Fruit fly (Drosophila melanogaster) whole organism, wandering third instar larva: ENCODE results near the gene Rpt4.

Source experiments
- Abd-B ChIP-seq: fragments of >200 bp; optimal IDR thresholded peaks from 2 replicates; lab custom pipeline; 2017; ENCODE audit warnings: missing biosample characterization, missing genetic modification characterization
- Dfd ChIP-seq: fragments of >200 bp; optimal IDR thresholded peaks from 2 replicates; lab custom pipeline; 2017; ENCODE audit warnings: missing biosample characterization, missing genetic modification characterization
- N ChIP-seq: fragments of >200 bp; optimal IDR thresholded peaks from 2 replicates; lab custom pipeline; 2018; ENCODE audit warnings: missing biosample characterization, missing external identifiers, missing genetic modification characterization
- br ChIP-seq: fragments of 200-800 bp; sonication (Bioruptor generic); optimal IDR thresholded peaks from 2 replicates; lab custom pipeline; 2016; ENCODE audit warnings: missing biosample characterization, missing genetic modification characterization
- psq ChIP-seq: fragments of 200-800 bp; sonication (Bioruptor generic); optimal IDR thresholded peaks from 3 replicates; lab custom pipeline; 2017; ENCODE audit warnings: missing biosample characterization, mild to moderate bottlenecking, missing genetic modification characterization, moderate library complexity

dm6 chrX:6278879-6279628 lies 12.0 kb downstream of the Rpt4 start:
- no peak for TF ChIP-seq Abd-B (GFP tag; lab: Kevin White, UChicago)
- peak; percentile 50 for TF ChIP-seq br (GFP tag; lab: Kevin White, UChicago)
- no peak for TF ChIP-seq Dfd (GFP tag; lab: Kevin White, UChicago)
- no peak for TF ChIP-seq N (GFP tag; lab: Kevin White, UChicago)
- TF ChIP-seq psq (GFP tag; lab: Kevin White, UChicago), result no peak
